Worm (Caenorhabditis elegans) whole organism, L4 larva: Measurements from ENCODE around the gene K06H7.1.
A peak's percentile ranks its signal among the peaks of the same experiment; 100 is the strongest.

ENCODE experiments used
- D1046.2 ChIP-seq: fragments of 200-800 bp; sonication (Bioruptor generic); IDR thresholded peaks from 2 replicates; pipeline ENCODE4 v1.3.6; 2022; ENCODE audit warnings: missing genetic modification characterization, missing compliant biosample characterization
- F10B5.3 ChIP-seq: sonication (generic microtip); optimal IDR thresholded peaks from 2 replicates; lab custom pipeline; 2016; ENCODE audit warnings: mild to moderate bottlenecking, missing genetic modification characterization, missing compliant biosample characterization
- F37D6.2 ChIP-seq: sonication (generic microtip); optimal IDR thresholded peaks from 2 replicates; lab custom pipeline; 2016; ENCODE audit warnings: mild to moderate bottlenecking, missing genetic modification characterization, missing compliant biosample characterization
- R02D3.7 ChIP-seq: fragments of 150-350 bp; sonication (generic microtip); optimal IDR thresholded peaks from 3 replicates; lab custom pipeline; 2014; ENCODE audit warnings: missing biosample characterization, missing genetic modification characterization
- T20F7.1 ChIP-seq: fragments of 200-800 bp; sonication (Bioruptor generic); optimal IDR thresholded peaks from 2 replicates; lab custom pipeline; 2018; ENCODE audit warnings: mild to moderate bottlenecking, missing genetic modification characterization, missing compliant biosample characterization
- ama-1 ChIP-seq: fragments of 150-350 bp; optimal IDR thresholded peaks from 2 replicates; lab custom pipeline; 2014; ENCODE audit warnings: inconsistent platforms, mixed read lengths
- ceh-20 ChIP-seq: fragments of 200-800 bp; sonication (Bioruptor generic); IDR thresholded peaks from 2 replicates; pipeline ENCODE4 v1.3.6; 2022; ENCODE audit warnings: missing genetic modification reagents, missing genetic modification characterization, missing compliant biosample characterization
- ceh-44 ChIP-seq: fragments of 200-800 bp; sonication (Bioruptor generic); IDR thresholded peaks from 2 replicates; pipeline ENCODE4 v1.3.6; 2022; ENCODE audit warnings: missing genetic modification reagents, missing genetic modification characterization, missing compliant biosample characterization
- ceh-62 ChIP-seq: sonication (generic microtip); optimal IDR thresholded peaks from 2 replicates; lab custom pipeline; 2017; ENCODE audit warnings: missing biosample characterization, missing genetic modification characterization
- cey-2 ChIP-seq: sonication (generic microtip); optimal IDR thresholded peaks from 3 replicates; lab custom pipeline; 2017; ENCODE audit warnings: missing genetic modification characterization, mild to moderate bottlenecking, missing compliant biosample characterization, antibody characterized with exemption, borderline replicate concordance; ENCODE audit not compliant: insufficient read depth
- daf-12 ChIP-seq: fragments of 150-350 bp; optimal IDR thresholded peaks from 2 replicates; lab custom pipeline; 2014; ENCODE audit warnings: missing biosample characterization, missing genetic modification reagents, missing genetic modification characterization
- dpl-1 ChIP-seq: fragments of 150-350 bp; optimal IDR thresholded peaks from 2 replicates; lab custom pipeline; 2014; ENCODE audit warnings: missing biosample characterization, missing genetic modification reagents, missing genetic modification characterization
- duxl-1 ChIP-seq: sonication (generic microtip); optimal IDR thresholded peaks from 2 replicates; lab custom pipeline; 2016; ENCODE audit warnings: mild to moderate bottlenecking, missing genetic modification characterization, moderate library complexity, missing compliant biosample characterization; ENCODE audit not compliant: poor library complexity
- dve-1 ChIP-seq: sonication (generic microtip); optimal IDR thresholded peaks from 2 replicates; lab custom pipeline; 2017; ENCODE audit warnings: antibody characterized with exemption, mild to moderate bottlenecking, missing genetic modification characterization, missing compliant biosample characterization; ENCODE audit not compliant: insufficient read depth
- egl-27 ChIP-seq: sonication (generic microtip); optimal IDR thresholded peaks from 3 replicates; lab custom pipeline; 2017; ENCODE audit warnings: missing biosample characterization, missing genetic modification reagents, missing genetic modification characterization
- egl-43 ChIP-seq: fragments of 200-800 bp; sonication (Bioruptor generic); IDR thresholded peaks from 2 replicates; pipeline ENCODE4 v1.3.6; 2022; ENCODE audit warnings: missing genetic modification reagents, missing genetic modification characterization, missing compliant biosample characterization
- fkh-10 ChIP-seq: fragments of 150-350 bp; optimal IDR thresholded peaks from 2 replicates; lab custom pipeline; 2014; ENCODE audit warnings: missing biosample characterization, missing genetic modification reagents, missing genetic modification characterization
- fos-1 ChIP-seq: fragments of 150-350 bp; optimal IDR thresholded peaks from 2 replicates; lab custom pipeline; 2014; ENCODE audit warnings: missing biosample characterization, missing genetic modification characterization
- hif-1 ChIP-seq, 2 experiments: sonication (generic microtip); optimal IDR thresholded peaks; 2 replicates each; lab custom pipeline; 2016 to 2017; ENCODE audit warnings: missing compliant biosample characterization in 2 of 2, missing genetic modification characterization in 2 of 2, missing genetic modification reagents in 2 of 2, missing genotype in 2 of 2, mild to moderate bottlenecking in 1 of 2
- hlh-11 ChIP-seq: fragments of 200-800 bp; sonication (Bioruptor generic); optimal IDR thresholded peaks from 2 replicates; lab custom pipeline; 2018; ENCODE audit warnings: mild to moderate bottlenecking, missing genetic modification characterization, missing compliant biosample characterization
- hmg-1.1 ChIP-seq: fragments of 200-800 bp; sonication (Bioruptor generic); IDR thresholded peaks from 2 replicates; pipeline ENCODE4 v1.3.6; 2022; ENCODE audit warnings: missing genetic modification reagents, missing genetic modification characterization, missing compliant biosample characterization
- jun-1 ChIP-seq: fragments of 150-350 bp; optimal IDR thresholded peaks from 2 replicates; lab custom pipeline; 2014; ENCODE audit warnings: missing biosample characterization, missing genetic modification reagents, missing genetic modification characterization
- lim-7 ChIP-seq: fragments of 200-800 bp; sonication (Bioruptor generic); IDR thresholded peaks from 2 replicates; pipeline ENCODE4 v1.3.6; 2022; ENCODE audit warnings: missing genetic modification characterization, missing compliant biosample characterization
- lin-1 ChIP-seq: fragments of 200-800 bp; sonication (Bioruptor generic); IDR thresholded peaks from 2 replicates; pipeline ENCODE4 v1.3.6; 2022; ENCODE audit warnings: missing genetic modification reagents, missing genetic modification characterization, missing compliant biosample characterization
- lin-13 ChIP-seq: fragments of 150-350 bp; optimal IDR thresholded peaks from 2 replicates; lab custom pipeline; 2014; ENCODE audit warnings: missing biosample characterization, missing genetic modification reagents, missing genetic modification characterization
- lin-15B ChIP-seq: fragments of 150-350 bp; sonication (generic microtip); optimal IDR thresholded peaks from 3 replicates; lab custom pipeline; 2014; ENCODE audit warnings: missing biosample characterization, missing genetic modification characterization
- lir-3 ChIP-seq: sonication (generic microtip); optimal IDR thresholded peaks from 2 replicates; lab custom pipeline; 2016; ENCODE audit warnings: mild to moderate bottlenecking, missing genetic modification characterization, missing compliant biosample characterization
- mdt-29 ChIP-seq: fragments of 200-800 bp; sonication (Bioruptor generic); IDR thresholded peaks from 2 replicates; pipeline ENCODE4 v1.3.6; 2022; ENCODE audit warnings: missing genetic modification reagents, missing genetic modification characterization, missing compliant biosample characterization
- mep-1 ChIP-seq: fragments of 150-350 bp; sonication (generic microtip); optimal IDR thresholded peaks from 3 replicates; lab custom pipeline; 2014; ENCODE audit warnings: missing biosample characterization, missing genetic modification characterization
- mxl-3 ChIP-seq: fragments of 200-800 bp; sonication (Bioruptor generic); optimal IDR thresholded peaks from 2 replicates; lab custom pipeline; 2018; ENCODE audit warnings: mild to moderate bottlenecking, missing genetic modification characterization, missing compliant biosample characterization
- nhr-10 ChIP-seq: fragments of 150-350 bp; optimal IDR thresholded peaks from 2 replicates; lab custom pipeline; 2014; ENCODE audit warnings: missing biosample characterization, missing genetic modification characterization
- nhr-25 ChIP-seq: sonication (generic microtip); optimal IDR thresholded peaks from 2 replicates; lab custom pipeline; 2017; ENCODE audit warnings: missing genetic modification characterization, mild to moderate bottlenecking, missing compliant biosample characterization, antibody characterized with exemption, moderate library complexity, borderline replicate concordance; ENCODE audit not compliant: insufficient read depth
- nhr-42 ChIP-seq: fragments of 200-800 bp; sonication (Bioruptor generic); IDR thresholded peaks from 2 replicates; pipeline ENCODE4 v1.3.6; 2022; ENCODE audit warnings: missing genetic modification characterization, missing compliant biosample characterization
- nhr-48 ChIP-seq: sonication (generic microtip); optimal IDR thresholded peaks from 2 replicates; lab custom pipeline; 2016; ENCODE audit warnings: mild to moderate bottlenecking, missing genetic modification characterization, missing compliant biosample characterization
- nhr-6 ChIP-seq: fragments of 150-350 bp; optimal IDR thresholded peaks from 2 replicates; lab custom pipeline; 2014; ENCODE audit warnings: missing biosample characterization, missing genetic modification characterization
- nhr-76 ChIP-seq: fragments of 150-350 bp; optimal IDR thresholded peaks from 2 replicates; lab custom pipeline; 2014; ENCODE audit warnings: missing biosample characterization, missing genetic modification characterization
- php-3 ChIP-seq: fragments of 200-800 bp; sonication (Bioruptor generic); IDR thresholded peaks from 2 replicates; pipeline ENCODE4 v1.3.6; 2022; ENCODE audit warnings: missing genetic modification reagents, missing genetic modification characterization, missing compliant biosample characterization
- pqm-1 ChIP-seq: sonication (generic microtip); optimal IDR thresholded peaks from 2 replicates; lab custom pipeline; 2017; ENCODE audit warnings: missing biosample characterization, missing genetic modification characterization
- rbr-2 ChIP-seq: sonication (generic microtip); optimal IDR thresholded peaks from 2 replicates; lab custom pipeline; 2016; ENCODE audit warnings: missing genotype, missing genetic modification characterization, missing compliant biosample characterization
- sdz-12 ChIP-seq: fragments of 200-800 bp; sonication (Bioruptor generic); optimal IDR thresholded peaks from 2 replicates; lab custom pipeline; 2018; ENCODE audit warnings: mild to moderate bottlenecking, missing genetic modification characterization, missing compliant biosample characterization
- set-16 ChIP-seq: fragments of 200-800 bp; sonication (Bioruptor generic); IDR thresholded peaks from 2 replicates; pipeline ENCODE4 v1.3.6; 2022; ENCODE audit warnings: missing genetic modification reagents, missing genetic modification characterization, missing compliant biosample characterization
- skn-1 ChIP-seq: fragments of 150-350 bp; optimal IDR thresholded peaks from 2 replicates; lab custom pipeline; 2014; ENCODE audit warnings: missing biosample characterization, missing genetic modification characterization
- spr-1 ChIP-seq: sonication (generic microtip); optimal IDR thresholded peaks from 2 replicates; lab custom pipeline; 2016; ENCODE audit warnings: mild to moderate bottlenecking, missing genetic modification characterization, missing compliant biosample characterization
- spr-3 ChIP-seq: fragments of 200-800 bp; sonication (Bioruptor generic); optimal IDR thresholded peaks from 2 replicates; lab custom pipeline; 2018; ENCODE audit warnings: mild to moderate bottlenecking, missing genetic modification characterization, missing compliant biosample characterization
- tra-1 ChIP-seq: fragments of 200-800 bp; sonication (Bioruptor generic); IDR thresholded peaks from 2 replicates; pipeline ENCODE4 v1.3.6; 2022; ENCODE audit warnings: missing genetic modification reagents, missing genetic modification characterization, missing compliant biosample characterization
- unc-130 ChIP-seq: sonication (generic microtip); optimal IDR thresholded peaks from 2 replicates; lab custom pipeline; 2016; ENCODE audit warnings: missing genetic modification reagents, missing genetic modification characterization, missing compliant biosample characterization
- unc-39 ChIP-seq: sonication (generic microtip); optimal IDR thresholded peaks from 2 replicates; lab custom pipeline; 2017; ENCODE audit warnings: missing biosample characterization, missing genetic modification characterization
- unc-62 ChIP-seq, 3 experiments: fragments of 150-350 bp in 1 of 3; sonication (generic microtip); optimal IDR thresholded peaks in 2 of 3; peaks in 1 of 3; 1 replicate in 1 of 3; 2 replicates in 2 of 3; lab custom pipeline; 2014 to 2017; ENCODE audit warnings: missing biosample characterization in 3 of 3, missing genetic modification characterization in 3 of 3, missing genetic modification reagents in 3 of 3, missing genotype in 1 of 3
- vab-7 ChIP-seq: fragments of 200-800 bp; sonication (Bioruptor generic); IDR thresholded peaks from 2 replicates; pipeline ENCODE4 v1.3.6; 2022; ENCODE audit warnings: missing genetic modification reagents, missing genetic modification characterization, missing compliant biosample characterization
- zag-1 ChIP-seq: fragments of 150-350 bp; optimal IDR thresholded peaks from 2 replicates; lab custom pipeline; 2014; ENCODE audit warnings: missing biosample characterization, missing genetic modification characterization
- zip-2 ChIP-seq: fragments of 150-350 bp; optimal IDR thresholded peaks from 2 replicates; lab custom pipeline; 2014; ENCODE audit warnings: missing biosample characterization, missing genetic modification characterization

The K06H7.1 gene

ce11 chrIII:8126978-8127377 is 27.9 kb downstream of the K06H7.1 start (continued):
- no peak for TF ChIP-seq nhr-10 (tag; lab: Kevin White, UChicago)
- TF ChIP-seq pqm-1 (tag; lab: Kevin White, UChicago) = no peak
- no peak for TF ChIP-seq mdt-29 (GFP tag; lab: Robert Waterston, UW)
- no peak for TF ChIP-seq spr-1 (tag; lab: Kevin White, UChicago)
- peak; percentile 47 for TF ChIP-seq hmg-1.1 (GFP tag; lab: Robert Waterston, UW)
- no peak for TF ChIP-seq D1046.2 (GFP tag; lab: Robert Waterston, UW)
- TF ChIP-seq ceh-44 = no peak
- no peak for TF ChIP-seq fos-1
- TF ChIP-seq zag-1 (tag; lab: Kevin White, UChicago) = no peak
- TF ChIP-seq lin-1 = no peak
- peak; percentile 14 for TF ChIP-seq nhr-6 (tag; lab: Kevin White, UChicago)
- peak; percentile 13 for TF ChIP-seq rbr-2
- TF ChIP-seq ceh-20 (GFP tag; lab: Robert Waterston, UW) = no peak
- peak; percentile 27 for TF ChIP-seq mep-1 (tag; lab: Kevin White, UChicago)
- no peak for TF ChIP-seq ceh-62
- TF ChIP-seq fkh-10 (GFP tag; lab: Kevin White, UChicago) = no peak
- no peak for TF ChIP-seq ama-1
- no peak for TF ChIP-seq jun-1 (tag; lab: Kevin White, UChicago)
- no peak for TF ChIP-seq cey-2 (tag; lab: Kevin White, UChicago)
- no peak for TF ChIP-seq unc-39
- TF ChIP-seq nhr-42 (GFP tag; lab: Robert Waterston, UW) = no peak
- TF ChIP-seq F37D6.2 (tag; lab: Kevin White, UChicago) = no peak
- no peak for TF ChIP-seq php-3 (GFP tag; lab: Robert Waterston, UW)
- no peak for TF ChIP-seq vab-7 (GFP tag; lab: Robert Waterston, UW)
- TF ChIP-seq zip-2 (tag; lab: Kevin White, UChicago) = no peak
- no peak for TF ChIP-seq R02D3.7 (tag; lab: Kevin White, UChicago)
- TF ChIP-seq egl-43 (GFP tag; lab: Robert Waterston, UW) = 0 out of 2 replicates have a peak, but pooled peaks have one; percentile 36
- peak; percentile 47 for TF ChIP-seq hlh-11 (tag; lab: Kevin White, UChicago)
- no peak for TF ChIP-seq lir-3 (tag; lab: Kevin White, UChicago)
- peak; percentile 41 for TF ChIP-seq mxl-3 (GFP tag; lab: Kevin White, UChicago)
- TF ChIP-seq spr-3 (GFP tag; lab: Kevin White, UChicago) = no peak
- TF ChIP-seq unc-130 (GFP tag; lab: Kevin White, UChicago) = no peak
- TF ChIP-seq duxl-1 (tag; lab: Kevin White, UChicago) = no peak
- no peak for TF ChIP-seq unc-62 (GFP tag; optimal IDR thresholded peaks at IDR 0.05 in 1 of 2; lab: Kevin White, UChicago)
- no peak for TF ChIP-seq unc-62 (tag; optimal IDR thresholded peaks at IDR 0.05; lab: Kevin White, UChicago)
- TF ChIP-seq egl-27 = no peak
- no peak for TF ChIP-seq T20F7.1 (GFP tag; lab: Kevin White, UChicago)
- no peak for TF ChIP-seq lim-7 (GFP tag; lab: Robert Waterston, UW)
- TF ChIP-seq dve-1 (tag; lab: Kevin White, UChicago) = no peak
- no peak for TF ChIP-seq dpl-1 (GFP tag; lab: Kevin White, UChicago)
- TF ChIP-seq nhr-25 (tag; lab: Kevin White, UChicago) = no peak
- no peak for TF ChIP-seq lin-13 (GFP tag; lab: Kevin White, UChicago)
- no peak for TF ChIP-seq tra-1 (GFP tag; lab: Robert Waterston, UW)
- TF ChIP-seq set-16 (GFP tag; lab: Robert Waterston, UW) = no peak
- no peak for TF ChIP-seq skn-1 (tag; lab: Kevin White, UChicago)
- TF ChIP-seq hif-1 (tag; optimal IDR thresholded peaks at IDR 0.05; lab: Kevin White, UChicago) = no peak
- TF ChIP-seq sdz-12 (GFP tag; lab: Kevin White, UChicago) = no peak
- TF ChIP-seq daf-12 (tag; lab: Kevin White, UChicago) = no peak
- TF ChIP-seq F10B5.3 (tag; lab: Kevin White, UChicago) = no peak
- TF ChIP-seq nhr-76 = no peak
- no peak for TF ChIP-seq lin-15B (tag; lab: Kevin White, UChicago)
- no peak for TF ChIP-seq nhr-48 (tag; lab: Kevin White, UChicago)
